Worm (Caenorhabditis elegans) whole organism, L1 larva: ENCODE measurements around the gene catp-8.

Source experiments
- fkh-10 ChIP-seq: sonication (generic microtip); optimal IDR thresholded peaks from 2 replicates; lab custom pipeline; 2017; ENCODE audit warnings: missing biosample characterization, missing genetic modification reagents, missing genetic modification characterization
- lin-13 ChIP-seq: fragments of 150-350 bp; optimal IDR thresholded peaks from 2 replicates; lab custom pipeline; 2014; ENCODE audit warnings: missing biosample characterization, missing genetic modification reagents, missing genetic modification characterization
- nhr-90 ChIP-seq: sonication (generic microtip); optimal IDR thresholded peaks from 2 replicates; lab custom pipeline; 2016; ENCODE audit warnings: mild to moderate bottlenecking, missing genetic modification characterization, missing compliant biosample characterization; ENCODE audit not compliant: poor library complexity
- zip-4 ChIP-seq: fragments of 200-800 bp; sonication (Bioruptor generic); optimal IDR thresholded peaks from 2 replicates; lab custom pipeline; 2018; ENCODE audit warnings: mild to moderate bottlenecking, missing genetic modification characterization, moderate library complexity, missing compliant biosample characterization

DNA sequence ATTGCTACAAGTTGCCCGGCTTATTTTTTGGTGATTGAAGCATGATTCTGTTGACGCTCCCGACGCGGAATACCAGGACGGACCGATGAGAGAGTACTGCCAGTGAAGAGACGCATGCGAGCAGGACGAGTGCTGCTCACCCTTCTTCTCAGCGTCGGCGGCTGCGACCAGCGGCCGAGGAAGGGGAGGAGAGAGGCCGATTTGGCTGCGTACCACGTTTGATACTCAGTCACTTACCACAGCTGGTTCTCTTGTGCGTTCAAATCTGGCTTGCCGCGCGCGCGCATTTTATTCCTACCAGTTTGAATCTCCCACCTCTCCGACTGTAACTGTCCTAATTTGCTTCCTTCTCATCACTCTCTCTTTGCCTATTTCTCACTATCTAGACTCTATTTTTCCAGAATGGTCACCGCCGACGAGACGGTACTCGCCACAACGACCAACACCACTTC lies 45.2 kb upstream of the catp-8 start, which contains the start of gene mep-1:
- TF ChIP-seq lin-13 (GFP tag; lab: Kevin White, UChicago) (peak; percentile 77), zip-4 (GFP tag; lab: Kevin White, UChicago) (no peak), fkh-10 (GFP tag; lab: Kevin White, UChicago) (no peak), nhr-90 (tag; lab: Kevin White, UChicago) (peak; percentile 30)
